Fruit fly (Drosophila melanogaster): Measurements from ENCODE around the gene CG9701.
A peak's percentile ranks its signal among the peaks of the same experiment; 100 is the strongest.

CG9701 gene

DNA sequence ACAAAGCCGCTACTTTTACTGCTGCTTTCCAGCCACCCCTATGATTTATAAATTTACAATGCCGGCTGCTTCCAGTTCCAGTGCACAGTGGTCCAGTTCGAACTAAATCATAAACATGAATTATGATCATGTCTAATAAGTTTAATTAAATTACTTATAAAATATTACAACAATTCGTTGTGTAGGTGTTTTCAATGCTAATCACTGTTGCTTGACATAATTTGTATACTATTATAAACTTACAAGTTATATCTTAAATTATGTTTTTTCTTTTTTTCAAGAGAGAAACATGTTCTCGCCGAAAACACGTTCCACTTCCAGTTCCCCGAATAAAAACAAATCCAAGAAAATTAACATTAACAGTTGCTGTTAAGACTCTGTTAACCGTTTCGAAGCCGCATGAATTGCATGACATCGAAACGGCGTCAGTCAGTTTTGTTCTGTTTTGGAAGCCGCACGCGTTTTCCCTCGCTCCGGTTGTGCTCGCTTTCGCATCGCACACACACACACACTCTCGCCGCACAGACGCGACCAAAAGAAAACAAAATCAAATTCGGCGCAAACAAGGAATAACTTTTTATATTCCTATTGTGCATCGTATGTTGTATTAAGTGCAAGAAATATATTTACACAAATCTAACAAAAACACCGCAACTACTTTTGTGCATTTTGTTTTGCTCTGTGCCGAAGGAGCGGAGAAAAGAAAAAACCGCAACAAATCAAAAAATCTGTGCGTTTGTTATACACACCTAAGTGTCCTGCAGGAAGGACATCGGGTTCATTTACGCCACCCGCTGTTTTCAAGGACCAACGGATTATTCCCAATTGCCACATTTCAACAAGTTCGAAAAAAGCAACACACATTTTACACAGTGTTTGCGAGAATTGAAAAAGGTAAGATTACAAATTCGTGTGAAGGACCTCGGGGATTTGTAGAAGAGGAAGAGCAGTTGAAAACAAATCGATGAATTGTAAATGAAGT, 32.6 kb downstream of the CG9701 start, which contains the start of gene Nrt (continued):
- TF ChIP-seq ind (GFP tag; optimal IDR thresholded peaks at IDR 0.05), result peak; percentile 42
- TF ChIP-seq CG15601 (tag; optimal IDR thresholded peaks at IDR 0.05), result peak; percentile 67
- TF ChIP-seq Chrac-16 (GFP tag; optimal IDR thresholded peaks at IDR 0.05), result peak; percentile 34
- TF ChIP-seq CG31441 (GFP tag; IDR thresholded peaks at IDR 0.05), result peak; percentile 85
- TF ChIP-seq knrl (GFP tag; IDR thresholded peaks at IDR 0.05; ENCODE audit: partially characterized antibody), result no peak; the same call in 1 of the 3 replicates
- TF ChIP-seq dan (GFP tag; IDR thresholded peaks at IDR 0.05), result no peak
- TF ChIP-seq Gsc (GFP tag; IDR thresholded peaks at IDR 0.05), result no peak
- TF ChIP-seq CG15514 (GFP tag; optimal IDR thresholded peaks at IDR 0.05), result peak; percentile 7
- TF ChIP-seq cas (GFP tag; IDR thresholded peaks at IDR 0.05), result no peak
- peak; percentile 66 for TF ChIP-seq CG33557 (GFP tag; optimal IDR thresholded peaks at IDR 0.05)
- no peak; the same call in 1 of the 2 replicates for TF ChIP-seq CG5953 (GFP tag; IDR thresholded peaks at IDR 0.05)
- TF ChIP-seq Ets97D (GFP tag; optimal IDR thresholded peaks at IDR 0.05), result no peak
- TF ChIP-seq zen (tag; optimal IDR thresholded peaks at IDR 0.05), result no peak
- TF ChIP-seq CG2199 (GFP tag; IDR thresholded peaks at IDR 0.05), result peak; percentile 57; the same call in 1 of the 3 replicates
- TF ChIP-seq oc (tag; optimal IDR thresholded peaks at IDR 0.05), result peak; percentile 59
- TF ChIP-seq CG8089 (GFP tag; optimal IDR thresholded peaks at IDR 0.05), result peak; percentile 9
- TF ChIP-seq CG6854 (GFP tag; optimal IDR thresholded peaks at IDR 0.05), result no peak
- no peak for TF ChIP-seq Optix (GFP tag; IDR thresholded peaks at IDR 0.05)
- peak; percentile 60 for TF ChIP-seq CG10543 (GFP tag; optimal IDR thresholded peaks at IDR 0.05)
- peak; percentile 74 for TF ChIP-seq dmrt11E (tag; optimal IDR thresholded peaks at IDR 0.05)
- TF ChIP-seq Ravus (GFP tag; IDR thresholded peaks at IDR 0.05), result no peak
- no peak for TF ChIP-seq Atf3 (GFP tag; optimal IDR thresholded peaks at IDR 0.05)
- peak; percentile 69 for TF ChIP-seq CG6813 (GFP tag; optimal IDR thresholded peaks at IDR 0.05)
- 0 out of 3 replicates have a peak, but pooled peaks have one; percentile 39 for TF ChIP-seq CG16813 (GFP tag; IDR thresholded peaks at IDR 0.05; ENCODE audit: partially characterized antibody)
- TF ChIP-seq CG10565 (GFP tag; optimal IDR thresholded peaks at IDR 0.05), result no peak
- no peak for TF ChIP-seq gcm2 (GFP tag; optimal IDR thresholded peaks at IDR 0.05)
- TF ChIP-seq Dad (GFP tag; optimal IDR thresholded peaks at IDR 0.05), result no peak
- peak; percentile 33; the same call in 1 of the 2 replicates for TF ChIP-seq onecut (GFP tag; IDR thresholded peaks at IDR 0.05)
- peak; percentile 18 for TF ChIP-seq tin (GFP tag; optimal IDR thresholded peaks at IDR 0.05)
- TF ChIP-seq CG9437 (GFP tag; optimal IDR thresholded peaks at IDR 0.05), result no peak
- 0 out of 3 replicates have a peak, but pooled peaks have one; percentile 43 for TF ChIP-seq dysf (GFP tag; IDR thresholded peaks at IDR 0.05)
- no peak for TF ChIP-seq Myb (GFP tag; optimal IDR thresholded peaks at IDR 0.05)
- TF ChIP-seq stc (GFP tag; IDR thresholded peaks at IDR 0.05), result 0 out of 2 replicates have a peak, but pooled peaks have one; percentile 58
- TF ChIP-seq CG31388 (GFP tag; optimal IDR thresholded peaks at IDR 0.05), result no peak
- no peak for TF ChIP-seq CG18619 (GFP tag; optimal IDR thresholded peaks at IDR 0.05)
- peak; percentile 18 for TF ChIP-seq CG16815 (GFP tag; optimal IDR thresholded peaks at IDR 0.05)
- peak; percentile 6 for TF ChIP-seq CG8359 (GFP tag; optimal IDR thresholded peaks at IDR 0.05; ENCODE audit: borderline replicate concordance)
- TF ChIP-seq CG8388 (GFP tag; optimal IDR thresholded peaks at IDR 0.05), result peak; percentile 74
- TF ChIP-seq z (GFP tag; IDR thresholded peaks at IDR 0.05), result no peak
- TF ChIP-seq Ssrp (tag; optimal IDR thresholded peaks at IDR 0.05), result peak; percentile 50
- peak; percentile 77 for TF ChIP-seq CG17568 (GFP tag; optimal IDR thresholded peaks at IDR 0.05)
- TF ChIP-seq Bdp1 (GFP tag; optimal IDR thresholded peaks at IDR 0.05), result no peak
- TF ChIP-seq ase (GFP tag; IDR thresholded peaks at IDR 0.05), result peak; percentile 22; the same call in 1 of the 3 replicates
- TF ChIP-seq CG17612 (GFP tag; IDR thresholded peaks at IDR 0.05), result no peak
- no peak for TF ChIP-seq crp (GFP tag; optimal IDR thresholded peaks at IDR 0.05)
- no peak for TF ChIP-seq Hr39 (optimal IDR thresholded peaks at IDR 0.05)
- no peak for TF ChIP-seq Ptx1 (GFP tag; IDR thresholded peaks at IDR 0.05)
- TF ChIP-seq CG9797 (GFP tag; optimal IDR thresholded peaks at IDR 0.05), result no peak
